Worm (Caenorhabditis elegans) whole organism, L2 larva: ENCODE measurements around the gene srg-13.

Source experiments
- ama-1 ChIP-seq: fragments of 150-350 bp; optimal IDR thresholded peaks from 2 replicates; lab custom pipeline; 2018; ENCODE audit warnings: inconsistent platforms
- lsy-2 ChIP-seq, 2 experiments: fragments of 150-350 bp in 1 of 2; sonication (generic microtip) in 1 of 2; optimal IDR thresholded peaks; 2 replicates each; lab custom pipeline; 2014 to 2017; ENCODE audit warnings: missing biosample characterization in 2 of 2, missing genetic modification characterization in 2 of 2
- nhr-11 ChIP-seq: fragments of 150-350 bp; optimal IDR thresholded peaks from 2 replicates; lab custom pipeline; 2014; ENCODE audit warnings: missing biosample characterization, missing genetic modification characterization
- sem-4 ChIP-seq: fragments of 150-350 bp; optimal IDR thresholded peaks from 2 replicates; lab custom pipeline; 2014; ENCODE audit warnings: missing biosample characterization, missing genetic modification reagents, missing genetic modification characterization

DNA sequence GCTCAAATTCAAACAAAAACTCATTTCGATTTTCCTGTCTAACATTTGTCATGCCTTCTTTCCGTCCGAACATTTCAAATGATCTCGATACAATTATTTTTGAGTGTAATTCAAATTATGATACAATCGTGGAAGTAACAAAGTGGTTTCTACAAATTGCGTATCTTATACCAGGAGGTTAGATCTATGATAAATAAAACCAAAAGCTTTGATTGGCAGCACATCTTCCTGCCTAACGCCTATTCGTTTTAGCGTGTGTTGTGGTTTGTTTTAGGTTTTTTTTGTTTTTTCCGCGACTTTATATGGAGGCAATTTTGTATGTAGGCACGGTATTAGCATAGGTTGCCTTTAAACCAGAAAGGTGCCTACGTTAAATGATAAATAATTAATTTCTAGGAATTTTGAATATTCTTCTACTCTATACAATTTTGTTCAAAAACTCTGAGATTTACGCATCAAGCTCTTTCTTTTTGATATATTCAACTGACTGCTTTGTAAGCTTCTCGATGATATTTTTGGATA, 8.0 kb downstream of the srg-13 start, which contains the start of gene srg-11:
- no peak for TF ChIP-seq ama-1 (lab: Kevin White, UChicago)
- no peak for TF ChIP-seq lsy-2 (tag; optimal IDR thresholded peaks at IDR 0.05; lab: Kevin White, UChicago)
- TF ChIP-seq sem-4 (tag; lab: Kevin White, UChicago) = no peak
- TF ChIP-seq nhr-11 (tag; lab: Kevin White, UChicago) = no peak
